Worm (Caenorhabditis elegans) whole organism, mixed stage, embryonic: ENCODE measurements around the gene wdfy-2.

Experiments
- blmp-1 ChIP-seq: fragments of 150-350 bp; optimal IDR thresholded peaks from 2 replicates; lab custom pipeline; 2014; ENCODE audit warnings: missing biosample characterization, missing genetic modification characterization
- ceh-43 ChIP-seq: fragments of 200-800 bp; sonication (Bioruptor generic); optimal IDR thresholded peaks from 2 replicates; lab custom pipeline; 2018; ENCODE audit warnings: mild to moderate bottlenecking, missing genetic modification characterization, moderate library complexity, missing compliant biosample characterization
- elt-1 ChIP-seq: sonication (generic microtip); optimal IDR thresholded peaks from 2 replicates; lab custom pipeline; 2017; ENCODE audit warnings: missing genetic modification characterization, mild to moderate bottlenecking, missing compliant biosample characterization, antibody characterized with exemption, moderate library complexity, borderline replicate concordance; ENCODE audit not compliant: insufficient read depth
- elt-3 ChIP-seq: fragments of 150-350 bp; optimal IDR thresholded peaks from 2 replicates; lab custom pipeline; 2014; ENCODE audit warnings: missing biosample characterization, missing genetic modification characterization
- mep-1 ChIP-seq: fragments of 150-350 bp; optimal IDR thresholded peaks from 2 replicates; lab custom pipeline; 2017; ENCODE audit warnings: missing biosample characterization, missing genetic modification reagents, missing genetic modification characterization, inconsistent platforms
- nhr-76 ChIP-seq: sonication (generic microtip); optimal IDR thresholded peaks from 2 replicates; lab custom pipeline; 2017; ENCODE audit warnings: missing biosample characterization, missing genetic modification characterization
- pha-4 ChIP-seq: fragments of 150-350 bp; optimal IDR thresholded peaks from 2 replicates; lab custom pipeline; 2018; ENCODE audit warnings: missing biosample characterization, missing genetic modification reagents, missing genetic modification characterization
- snpc-4 ChIP-seq: fragments of 150-350 bp; optimal IDR thresholded peaks from 2 replicates; lab custom pipeline; 2014; ENCODE audit warnings: missing biosample characterization, missing genetic modification characterization
- tbx-8 ChIP-seq: fragments of 200-800 bp; sonication (Bioruptor generic); optimal IDR thresholded peaks from 2 replicates; lab custom pipeline; 2018; ENCODE audit warnings: mild to moderate bottlenecking, missing genetic modification characterization, moderate library complexity, missing compliant biosample characterization
- unc-120 ChIP-seq: sonication (generic microtip); optimal IDR thresholded peaks from 2 replicates; lab custom pipeline; 2017; ENCODE audit warnings: missing genetic modification characterization, missing compliant biosample characterization; ENCODE audit not compliant: poor library complexity, severe bottlenecking
- zip-8 ChIP-seq: fragments of 150-350 bp; optimal IDR thresholded peaks from 2 replicates; lab custom pipeline; 2014; ENCODE audit warnings: missing biosample characterization, missing genetic modification characterization

ce11 chrII:9316801-9317200, 2.9 kb upstream of the wdfy-2 start:
- TF ChIP-seq blmp-1 (tag; lab: Kevin White, UChicago) (no peak), mep-1 (no peak), zip-8 (tag; lab: Kevin White, UChicago) (peak; percentile 72), ceh-43 (GFP tag; lab: Kevin White, UChicago) (no peak), elt-3 (tag; lab: Kevin White, UChicago) (no peak), snpc-4 (no peak), unc-120 (tag; lab: Kevin White, UChicago) (no peak), pha-4 (tag; lab: Kevin White, UChicago) (peak; percentile 2), nhr-76 (no peak), elt-1 (tag; lab: Kevin White, UChicago) (no peak), tbx-8 (GFP tag; lab: Kevin White, UChicago) (no peak)
